Worm (Caenorhabditis elegans) whole organism, young adult: ENCODE data around the gene srsx-40.

Experiments
- C06A6.2 ChIP-seq: fragments of 200-800 bp; sonication (Bioruptor generic); conservative IDR thresholded peaks from 2 replicates; pipeline ENCODE4 v1.3.6; 2022; ENCODE audit warnings: missing genetic modification characterization, missing compliant biosample characterization
- ama-1 ChIP-seq, 3 experiments: fragments of 150-350 bp in 1 of 3; sonication (generic microtip) in 2 of 3; optimal IDR thresholded peaks; 2 replicates each; lab custom pipeline; 2014 to 2018; ENCODE audit warnings: missing biosample characterization in 2 of 3, missing genetic modification characterization in 2 of 3, missing genetic modification reagents in 2 of 3
- efl-1 ChIP-seq: fragments of 150-350 bp; optimal IDR thresholded peaks from 2 replicates; lab custom pipeline; 2014; ENCODE audit warnings: missing biosample characterization, missing genetic modification reagents, missing genetic modification characterization
- lin-26 ChIP-seq: fragments of 200-800 bp; sonication (Bioruptor generic); IDR thresholded peaks from 2 replicates; pipeline ENCODE4 v1.3.6; 2022; ENCODE audit warnings: missing genetic modification reagents, missing genetic modification characterization, missing compliant biosample characterization
- lin-35 ChIP-seq, 3 experiments: fragments of 150-350 bp in 2 of 3; sonication (generic microtip) in 1 of 3; optimal IDR thresholded peaks; 2 replicates each; lab custom pipeline; 2014 to 2018; ENCODE audit warnings: missing biosample characterization in 3 of 3, missing genetic modification characterization in 3 of 3, missing genetic modification reagents in 3 of 3
- mcd-1 ChIP-seq: fragments of 200-800 bp; sonication (Bioruptor generic); IDR thresholded peaks from 2 replicates; pipeline ENCODE4 v1.3.6; 2022; ENCODE audit warnings: missing genetic modification reagents, missing genetic modification characterization, missing compliant biosample characterization
- pbrm-1 ChIP-seq: fragments of 200-800 bp; sonication (Bioruptor generic); IDR thresholded peaks from 2 replicates; pipeline ENCODE4 v1.3.6; 2022; ENCODE audit warnings: missing genetic modification reagents, missing genetic modification characterization, missing compliant biosample characterization
- snpc-1.1 ChIP-seq: sonication (generic microtip); optimal IDR thresholded peaks from 2 replicates; lab custom pipeline; 2017; ENCODE audit warnings: missing genetic modification characterization, mild to moderate bottlenecking, missing compliant biosample characterization, antibody characterized with exemption, moderate library complexity, missing genotype, missing genetic modification reagents; ENCODE audit not compliant: insufficient read depth
- unc-62 ChIP-seq: fragments of 150-350 bp; optimal IDR thresholded peaks from 2 replicates; lab custom pipeline; 2014; ENCODE audit warnings: missing biosample characterization, missing genetic modification reagents, missing genetic modification characterization
- ztf-18 ChIP-seq: sonication (generic microtip); optimal IDR thresholded peaks from 2 replicates; lab custom pipeline; 2016; ENCODE audit warnings: missing genotype, mild to moderate bottlenecking, missing genetic modification characterization, missing compliant biosample characterization
- ztf-6 ChIP-seq: fragments of 200-800 bp; sonication (Bioruptor generic); IDR thresholded peaks from 2 replicates; pipeline ENCODE4 v1.3.6; 2022; ENCODE audit warnings: missing genetic modification reagents, missing genetic modification characterization, missing compliant biosample characterization

DNA sequence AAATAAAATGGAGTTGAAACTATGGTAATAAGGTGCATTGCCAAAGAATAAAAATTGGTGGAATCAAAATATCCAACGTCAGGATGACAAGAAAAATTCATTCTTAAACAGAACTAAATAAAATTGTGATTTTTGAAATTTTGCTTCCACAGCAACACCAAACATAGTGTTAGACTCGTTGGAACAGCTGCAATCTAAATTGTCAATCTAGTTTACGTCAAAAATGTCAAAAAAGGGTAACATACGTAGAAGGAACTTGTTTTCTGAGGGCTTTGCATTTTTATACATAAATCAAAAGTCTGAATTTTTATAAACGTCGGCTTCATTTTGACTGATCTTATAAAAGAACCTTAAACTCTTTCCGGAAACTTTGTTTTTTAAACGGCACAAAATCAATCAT, 49.9 kb downstream of the srsx-40 start, which contains the start of gene srh-200:
- no peak for TF ChIP-seq efl-1 (GFP tag; lab: Kevin White, UChicago)
- no peak for TF ChIP-seq snpc-1.1 (tag; lab: Kevin White, UChicago)
- TF ChIP-seq lin-35 (GFP tag; optimal IDR thresholded peaks at IDR 0.05; lab: Kevin White, UChicago): no peak
- no peak for TF ChIP-seq unc-62 (GFP tag; lab: Kevin White, UChicago)
- no peak for TF ChIP-seq lin-26 (GFP tag; lab: Robert Waterston, UW)
- no peak for TF ChIP-seq C06A6.2 (GFP tag; lab: Robert Waterston, UW)
- no peak for TF ChIP-seq ztf-6 (GFP tag; lab: Robert Waterston, UW)
- no peak for TF ChIP-seq ztf-18 (tag; lab: Kevin White, UChicago)
- no peak for TF ChIP-seq ama-1 (optimal IDR thresholded peaks at IDR 0.05; lab: Kevin White, UChicago)
- no peak for TF ChIP-seq ama-1 (GFP tag; optimal IDR thresholded peaks at IDR 0.05; lab: Kevin White, UChicago)
- TF ChIP-seq mcd-1: no peak
- TF ChIP-seq pbrm-1 (GFP tag; lab: Robert Waterston, UW): no peak
